Fruit fly (Drosophila melanogaster) whole organism, adult: ENCODE data around the gene CG13760.

ENCODE experiments used
- CG11617 ChIP-seq: fragments of 200-800 bp; sonication (Bioruptor generic); optimal IDR thresholded peaks from 2 replicates; lab custom pipeline; 2017; ENCODE audit warnings: mild to moderate bottlenecking, missing biosample characterization, missing genetic modification reagents, missing genetic modification characterization
- CG12768 ChIP-seq: fragments of 200-800 bp; sonication (Bioruptor generic); optimal IDR thresholded peaks from 2 replicates; lab custom pipeline; 2017; ENCODE audit warnings: missing biosample characterization, missing genetic modification characterization, mild to moderate bottlenecking, moderate library complexity, missing genetic modification reagents
- CG14711 ChIP-seq: fragments of 200-800 bp; sonication (Bioruptor generic); optimal IDR thresholded peaks from 2 replicates; lab custom pipeline; 2018; ENCODE audit warnings: missing biosample characterization, mild to moderate bottlenecking, missing genetic modification characterization, moderate library complexity
- CG1620 ChIP-seq: fragments of 200-800 bp; sonication (Bioruptor generic); optimal IDR thresholded peaks from 2 replicates; lab custom pipeline; 2016; ENCODE audit warnings: missing biosample characterization, missing genetic modification characterization
- CG33017 ChIP-seq: fragments of 200-800 bp; sonication (Bioruptor generic); optimal IDR thresholded peaks from 2 replicates; lab custom pipeline; 2018; ENCODE audit warnings: missing biosample characterization, mild to moderate bottlenecking, missing genetic modification characterization, moderate library complexity
- CG5204 ChIP-seq: fragments of 200-800 bp; sonication (Bioruptor generic); optimal IDR thresholded peaks from 2 replicates; lab custom pipeline; 2016; ENCODE audit warnings: missing biosample characterization, missing genetic modification characterization
- CG7045 ChIP-seq: fragments of 200-800 bp; sonication (Bioruptor generic); optimal IDR thresholded peaks from 2 replicates; lab custom pipeline; 2017; ENCODE audit warnings: missing biosample characterization, mild to moderate bottlenecking, missing genetic modification characterization
- CG7101 ChIP-seq: fragments of 200-800 bp; sonication (Bioruptor generic); optimal IDR thresholded peaks from 2 replicates; lab custom pipeline; 2018; ENCODE audit warnings: missing biosample characterization, mild to moderate bottlenecking, missing genetic modification characterization, moderate library complexity
- Clk ChIP-seq: fragments of 200-800 bp; sonication (Bioruptor generic); optimal IDR thresholded peaks from 2 replicates; lab custom pipeline; 2017; ENCODE audit warnings: missing biosample characterization, missing genetic modification characterization
- Crg-1 ChIP-seq: fragments of 200-800 bp; sonication (Bioruptor generic); optimal IDR thresholded peaks from 2 replicates; lab custom pipeline; 2016; ENCODE audit warnings: missing biosample characterization, missing genetic modification characterization
- Hr96 ChIP-seq: fragments of 200-800 bp; sonication (Bioruptor generic); optimal IDR thresholded peaks from 2 replicates; lab custom pipeline; 2016; ENCODE audit warnings: missing biosample characterization, missing genetic modification characterization
- Mnt ChIP-seq: fragments of 200-800 bp; sonication (Bioruptor generic); optimal IDR thresholded peaks from 2 replicates; lab custom pipeline; 2016; ENCODE audit warnings: missing biosample characterization, mild to moderate bottlenecking, missing genetic modification characterization
- bab1 ChIP-seq: fragments of 200-800 bp; sonication (Bioruptor generic); optimal IDR thresholded peaks from 3 replicates; lab custom pipeline; 2019; ENCODE audit warnings: missing biosample characterization, mild to moderate bottlenecking, missing genetic modification characterization, moderate library complexity
- cic ChIP-seq: fragments of 200-800 bp; sonication (Bioruptor generic); optimal IDR thresholded peaks from 2 replicates; lab custom pipeline; 2017; ENCODE audit warnings: missing biosample characterization, mild to moderate bottlenecking, missing genetic modification characterization, moderate library complexity
- cnc ChIP-seq, 2 experiments: fragments of >200 bp; optimal IDR thresholded peaks; 2 replicates each; lab custom pipeline; 2017
- kay ChIP-seq: fragments of 200-800 bp; sonication (Bioruptor generic); peaks from one replicate; lab custom pipeline; 2016; ENCODE audit warnings: missing biosample characterization, missing genetic modification characterization, borderline replicate concordance
- ovo ChIP-seq: fragments of 200-800 bp; sonication (Bioruptor generic); optimal IDR thresholded peaks from 2 replicates; lab custom pipeline; 2016; ENCODE audit warnings: missing biosample characterization, missing genetic modification characterization
- pad ChIP-seq: fragments of 200-800 bp; sonication (Bioruptor generic); optimal IDR thresholded peaks from 3 replicates; lab custom pipeline; 2017; ENCODE audit warnings: missing biosample characterization, missing genetic modification characterization, mild to moderate bottlenecking, moderate library complexity, missing genetic modification reagents
- tj ChIP-seq: fragments of 200-800 bp; sonication (Bioruptor generic); optimal IDR thresholded peaks from 3 replicates; lab custom pipeline; 2017; ENCODE audit warnings: missing biosample characterization, mild to moderate bottlenecking, missing genetic modification characterization, moderate library complexity
- toe ChIP-seq: fragments of 200-800 bp; sonication (Bioruptor generic); optimal IDR thresholded peaks from 2 replicates; lab custom pipeline; 2016; ENCODE audit warnings: missing biosample characterization, missing genetic modification characterization

CG13760 gene

DNA sequence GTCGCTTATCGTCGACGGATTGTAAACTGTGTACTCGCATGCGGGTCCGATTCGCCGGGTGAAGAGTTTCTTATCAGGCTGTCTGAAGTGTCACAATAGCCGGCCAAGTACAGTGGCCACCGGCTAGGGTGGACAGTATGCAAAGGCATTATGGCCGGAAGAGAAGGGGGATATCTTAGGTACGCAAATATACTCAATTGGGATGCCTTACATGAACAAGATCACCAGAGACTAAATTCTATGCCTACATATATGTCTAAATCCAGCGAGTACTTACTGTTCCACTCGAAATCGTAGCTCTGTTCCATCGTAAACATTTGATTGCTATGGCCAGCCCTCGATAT, 8.2 kb upstream of the CG13760 start:
- no peak for TF ChIP-seq cnc (optimal IDR thresholded peaks at IDR 0.05; lab: Kevin White, UChicago)
- peak; percentile 92 for TF ChIP-seq Hr96 (GFP tag; lab: Kevin White, UChicago)
- peak; percentile 89 for TF ChIP-seq Crg-1 (GFP tag; lab: Kevin White, UChicago)
- no peak for TF ChIP-seq CG5204 (GFP tag; lab: Kevin White, UChicago)
- peak; percentile 88 for TF ChIP-seq CG11617
- TF ChIP-seq tj (GFP tag; lab: Kevin White, UChicago), result peak; percentile 57
- TF ChIP-seq ovo, result no peak
- TF ChIP-seq pad (GFP tag; lab: Kevin White, UChicago), result peak; percentile 81
- TF ChIP-seq CG12768, result peak; percentile 89
- TF ChIP-seq CG7045, result peak; percentile 84
- no peak for TF ChIP-seq kay
- peak; percentile 91 for TF ChIP-seq CG33017
- TF ChIP-seq Clk (GFP tag; lab: Kevin White, UChicago), result peak; percentile 74
- TF ChIP-seq cic (GFP tag; lab: Kevin White, UChicago), result peak; percentile 43
- no peak for TF ChIP-seq toe (GFP tag; lab: Kevin White, UChicago)
- peak; percentile 93 for TF ChIP-seq CG7101 (tag; lab: Kevin White, UChicago)
- peak; percentile 57 for TF ChIP-seq CG1620
- peak; percentile 66 for TF ChIP-seq bab1 (GFP tag; lab: Kevin White, UChicago)
- TF ChIP-seq CG14711 (tag; lab: Kevin White, UChicago), result peak; percentile 90
- peak; percentile 70 for TF ChIP-seq Mnt (GFP tag; lab: Kevin White, UChicago)

DNA sequence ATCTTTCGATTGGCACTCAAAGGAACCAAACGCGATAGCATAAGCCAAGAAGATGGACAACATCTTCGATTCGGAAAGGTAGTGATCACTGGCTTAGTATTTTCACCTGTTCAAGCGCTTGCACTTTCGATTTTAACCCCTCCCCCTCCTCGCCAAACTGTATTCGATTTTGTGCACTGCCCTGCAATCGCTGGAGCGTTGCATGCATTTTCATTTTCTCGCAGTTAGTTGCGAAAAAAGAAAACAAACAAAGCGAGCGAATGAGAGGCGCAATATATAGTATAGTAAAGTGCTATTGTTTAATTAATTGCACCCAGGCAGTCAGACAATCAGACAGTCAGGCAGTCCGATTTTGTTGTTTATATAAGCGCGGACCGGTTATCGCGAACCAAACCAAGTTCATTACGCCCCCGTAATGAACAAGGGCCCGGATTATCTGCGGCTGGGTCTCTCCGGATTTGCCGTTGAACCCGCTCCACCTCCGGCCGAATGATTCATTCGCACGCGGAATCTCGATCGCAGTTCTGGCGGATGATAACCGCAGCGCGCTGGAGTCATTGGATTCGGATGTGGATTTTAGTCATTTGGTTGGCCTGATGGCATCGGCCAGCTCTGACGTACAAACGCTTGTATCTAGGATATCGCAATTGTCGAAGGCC, 7.7 kb upstream of the CG13760 start:
- peak; percentile 86 for TF ChIP-seq kay
- TF ChIP-seq cnc (optimal IDR thresholded peaks at IDR 0.05; lab: Kevin White, UChicago), result no peak
- no peak for TF ChIP-seq CG5204 (GFP tag; lab: Kevin White, UChicago)

DNA sequence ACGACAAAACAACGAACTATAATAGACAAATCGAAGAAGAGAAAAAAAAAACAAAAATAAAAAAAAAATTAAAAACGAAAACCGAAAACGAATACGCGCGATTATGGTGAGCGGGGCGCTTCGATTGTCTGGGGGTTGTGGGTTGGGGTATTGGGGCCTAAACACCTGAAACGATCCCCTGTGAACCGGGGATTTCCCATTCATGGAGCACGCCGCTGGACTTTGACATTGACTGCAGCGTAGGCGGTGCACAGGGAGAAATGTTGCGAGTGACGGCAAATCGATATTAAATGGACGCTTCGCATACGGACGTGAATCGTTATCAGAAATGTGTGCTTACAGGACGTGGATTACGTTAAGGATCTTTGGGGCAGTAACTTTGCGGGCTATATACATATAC, 6.7 kb upstream of the CG13760 start:
- TF ChIP-seq CG1620 (no peak), bab1 (GFP tag; lab: Kevin White, UChicago) (no peak), cnc (optimal IDR thresholded peaks at IDR 0.05; lab: Kevin White, UChicago) (no peak), cic (GFP tag; lab: Kevin White, UChicago) (no peak), CG33017 (no peak), Mnt (GFP tag; lab: Kevin White, UChicago) (no peak), CG12768 (no peak), CG5204 (GFP tag; lab: Kevin White, UChicago) (no peak), Hr96 (GFP tag; lab: Kevin White, UChicago) (no peak), tj (GFP tag; lab: Kevin White, UChicago) (no peak), pad (GFP tag; lab: Kevin White, UChicago) (no peak), Clk (GFP tag; lab: Kevin White, UChicago) (no peak), CG7101 (tag; lab: Kevin White, UChicago) (no peak), CG11617 (no peak), CG14711 (tag; lab: Kevin White, UChicago) (no peak), CG7045 (no peak), toe (GFP tag; lab: Kevin White, UChicago) (no peak), kay (no peak)

DNA sequence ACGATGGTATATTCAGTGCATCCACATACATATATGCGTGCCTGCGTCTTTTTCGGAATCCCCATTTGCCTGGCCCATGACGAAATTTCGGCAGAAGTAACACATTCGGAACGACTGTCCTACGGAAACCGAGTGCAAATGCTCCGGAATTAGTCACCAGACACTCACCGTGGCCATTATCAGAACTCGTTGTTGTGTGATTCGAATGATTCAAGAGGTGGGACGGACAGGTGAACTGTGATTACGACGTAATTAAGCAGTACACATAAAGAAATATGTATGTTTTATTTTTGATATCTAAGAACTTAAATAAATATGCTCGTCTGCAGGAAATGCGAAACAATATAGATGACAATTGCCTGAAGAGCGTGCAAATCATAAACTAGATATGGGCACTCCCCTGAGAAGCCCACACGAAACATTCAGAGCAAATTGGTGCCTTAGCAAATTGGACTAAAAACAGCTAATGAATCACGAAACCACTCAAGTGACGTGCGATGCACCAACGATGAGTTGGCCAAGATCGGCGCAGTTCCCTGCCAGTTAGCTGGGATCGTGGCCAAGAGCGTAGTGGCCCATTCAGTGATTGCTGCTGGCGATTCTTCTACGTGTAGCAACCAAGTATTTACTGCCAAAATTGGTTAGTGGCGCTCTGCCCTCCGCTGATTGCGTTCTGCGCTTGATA, 6.0 kb upstream of the CG13760 start:
- no peak for TF ChIP-seq bab1 (GFP tag; lab: Kevin White, UChicago)
- peak; percentile 9 for TF ChIP-seq tj (GFP tag; lab: Kevin White, UChicago)
- no peak for TF ChIP-seq ovo
- no peak for TF ChIP-seq CG1620
- peak; percentile 42 for TF ChIP-seq CG7101 (tag; lab: Kevin White, UChicago)
- peak; percentile 45 for TF ChIP-seq CG5204 (GFP tag; lab: Kevin White, UChicago)
- no peak for TF ChIP-seq Crg-1 (GFP tag; lab: Kevin White, UChicago)
- peak; percentile 69 for TF ChIP-seq CG11617
- peak; percentile 52 for TF ChIP-seq cic (GFP tag; lab: Kevin White, UChicago)
- no peak for TF ChIP-seq CG14711 (tag; lab: Kevin White, UChicago)
- peak; percentile 88 for TF ChIP-seq kay
- TF ChIP-seq toe (GFP tag; lab: Kevin White, UChicago), result peak; percentile 16
- TF ChIP-seq CG33017, result no peak
- TF ChIP-seq Clk (GFP tag; lab: Kevin White, UChicago), result no peak
- no peak for TF ChIP-seq cnc (optimal IDR thresholded peaks at IDR 0.05; lab: Kevin White, UChicago)
- TF ChIP-seq Hr96 (GFP tag; lab: Kevin White, UChicago), result peak; percentile 61
- peak; percentile 37 for TF ChIP-seq pad (GFP tag; lab: Kevin White, UChicago)
- no peak for TF ChIP-seq Mnt (GFP tag; lab: Kevin White, UChicago)
- no peak for TF ChIP-seq CG12768
- TF ChIP-seq CG7045, result no peak

DNA sequence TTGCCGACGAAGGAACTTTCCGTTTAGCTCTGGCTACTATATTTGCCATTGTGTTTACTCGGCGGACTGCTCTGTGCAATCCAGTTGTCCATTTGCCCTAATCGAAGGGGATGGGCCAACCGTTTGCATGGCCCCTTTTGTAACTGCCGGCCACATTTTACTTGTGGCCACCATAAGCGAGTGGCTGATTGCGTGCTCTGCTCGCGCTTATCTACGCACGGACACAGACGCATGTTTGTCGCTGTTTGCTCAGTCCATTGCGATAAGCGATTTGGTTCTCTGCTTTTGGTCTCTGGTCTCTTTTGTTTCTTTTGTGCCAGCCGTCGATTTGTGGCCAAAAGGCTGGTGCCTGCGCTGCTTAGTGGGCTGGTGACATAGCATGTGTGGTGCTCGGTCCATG, 5.1 kb upstream of the CG13760 start:
- no peak for TF ChIP-seq tj (GFP tag; lab: Kevin White, UChicago)
- no peak for TF ChIP-seq Mnt (GFP tag; lab: Kevin White, UChicago)

DNA sequence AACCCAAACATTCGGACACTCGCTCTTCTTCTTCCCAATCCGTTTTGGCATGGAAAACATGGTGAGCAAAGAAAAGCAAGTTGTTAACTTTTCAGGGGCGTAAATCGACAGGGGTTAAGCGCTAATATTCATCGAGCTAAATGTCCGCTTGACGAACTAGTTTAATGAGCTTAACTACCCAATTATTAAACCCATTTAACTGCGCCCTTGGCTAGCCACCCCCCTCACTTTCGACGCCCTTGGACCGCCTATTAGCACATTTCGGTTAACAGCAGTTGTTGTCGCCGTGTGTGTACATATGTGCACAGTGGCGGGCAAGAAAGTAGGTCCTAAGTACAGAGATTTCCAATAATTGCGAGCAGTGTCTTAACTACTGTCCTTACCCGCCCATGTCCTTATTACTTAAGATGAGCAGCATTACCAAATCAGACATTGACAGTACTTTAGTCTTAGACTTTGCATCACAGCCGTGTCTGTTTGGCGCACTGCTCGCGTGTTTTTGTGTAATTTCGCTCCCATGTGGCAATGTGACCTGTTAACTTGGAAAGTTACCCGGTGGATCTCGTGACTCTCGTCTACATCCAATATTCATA, 4.0 kb upstream of the CG13760 start:
- TF ChIP-seq kay (no peak), bab1 (GFP tag; lab: Kevin White, UChicago) (peak; percentile 93), CG14711 (tag; lab: Kevin White, UChicago) (peak; percentile 85), ovo (no peak), tj (GFP tag; lab: Kevin White, UChicago) (peak; percentile 31), CG33017 (peak; percentile 88), CG5204 (GFP tag; lab: Kevin White, UChicago) (peak; percentile 24), Clk (GFP tag; lab: Kevin White, UChicago) (peak; percentile 50), Hr96 (GFP tag; lab: Kevin White, UChicago) (peak; percentile 69), CG12768 (peak; percentile 84), CG1620 (peak; percentile 60), toe (GFP tag; lab: Kevin White, UChicago) (no peak), Mnt (GFP tag; lab: Kevin White, UChicago) (peak; percentile 54), CG7101 (tag; lab: Kevin White, UChicago) (peak; percentile 92), cic (GFP tag; lab: Kevin White, UChicago) (peak; percentile 35), Crg-1 (GFP tag; lab: Kevin White, UChicago) (peak; percentile 75), cnc (optimal IDR thresholded peaks at IDR 0.05; lab: Kevin White, UChicago) (no peak), CG7045 (peak; percentile 70), CG11617 (peak; percentile 54), pad (GFP tag; lab: Kevin White, UChicago) (peak; percentile 65)
